Fruit fly (Drosophila melanogaster) S2 (cell line): ENCODE data around the gene CG11771.

ENCODE experiments used
- CG8478 ChIP-seq: fragments of >200 bp; optimal IDR thresholded peaks from 2 replicates; lab custom pipeline; 2018
- CTCF ChIP-seq, 2 experiments: fragments of >200 bp; optimal IDR thresholded peaks; 2 replicates each; lab custom pipeline; 2018

dm6 chr3R:24888418-24888817 lies 43.4 kb upstream of the CG11771 start:
- TF ChIP-seq CTCF (optimal IDR thresholded peaks at IDR 0.05; lab: Kevin White, UChicago) (no peak), CG8478 (lab: Kevin White, UChicago) (no peak)
